Worm (Caenorhabditis elegans) whole organism, L4 larva: ENCODE measurements around the gene dnj-11.
A peak's percentile ranks its signal among the peaks of the same experiment; 100 is the strongest.

Experiments used
- D1046.2 ChIP-seq: fragments of 200-800 bp; sonication (Bioruptor generic); IDR thresholded peaks from 2 replicates; pipeline ENCODE4 v1.3.6; 2022; ENCODE audit warnings: missing genetic modification characterization, missing compliant biosample characterization
- F37D6.2 ChIP-seq: sonication (generic microtip); optimal IDR thresholded peaks from 2 replicates; lab custom pipeline; 2016; ENCODE audit warnings: mild to moderate bottlenecking, missing genetic modification characterization, missing compliant biosample characterization
- T20F7.1 ChIP-seq: fragments of 200-800 bp; sonication (Bioruptor generic); optimal IDR thresholded peaks from 2 replicates; lab custom pipeline; 2018; ENCODE audit warnings: mild to moderate bottlenecking, missing genetic modification characterization, missing compliant biosample characterization
- T26A8.4 ChIP-seq: fragments of 200-800 bp; sonication (Bioruptor generic); IDR thresholded peaks from 2 replicates; pipeline ENCODE4 v1.3.6; 2022; ENCODE audit warnings: missing genetic modification characterization, missing compliant biosample characterization
- Y5F2A.4 ChIP-seq: fragments of 200-800 bp; sonication (Bioruptor generic); optimal IDR thresholded peaks from 2 replicates; lab custom pipeline; 2018; ENCODE audit warnings: mild to moderate bottlenecking, missing genetic modification characterization, missing compliant biosample characterization
- ZK337.2 ChIP-seq: fragments of 200-800 bp; sonication (Bioruptor generic); IDR thresholded peaks from 2 replicates; pipeline ENCODE4 v1.3.6; 2022; ENCODE audit warnings: missing genetic modification reagents, missing genetic modification characterization, missing compliant biosample characterization
- ZK546.5 ChIP-seq, 2 experiments: sonication (generic microtip); optimal IDR thresholded peaks; 2 replicates each; lab custom pipeline; 2017; ENCODE audit warnings: missing biosample characterization in 2 of 2, missing genetic modification characterization in 2 of 2
- aha-1 ChIP-seq: fragments of 150-350 bp; peaks from one replicate; lab custom pipeline; 2014; ENCODE audit warnings: missing biosample characterization, missing genetic modification characterization
- ama-1 ChIP-seq: fragments of 150-350 bp; optimal IDR thresholded peaks from 2 replicates; lab custom pipeline; 2014; ENCODE audit warnings: inconsistent platforms, mixed read lengths
- ceh-32 ChIP-seq: sonication (generic microtip); optimal IDR thresholded peaks from 2 replicates; lab custom pipeline; 2016; ENCODE audit warnings: mild to moderate bottlenecking, missing genetic modification characterization, missing compliant biosample characterization; ENCODE audit not compliant: poor library complexity
- ceh-62 ChIP-seq: sonication (generic microtip); optimal IDR thresholded peaks from 2 replicates; lab custom pipeline; 2017; ENCODE audit warnings: missing biosample characterization, missing genetic modification characterization
- ceh-82 ChIP-seq: sonication (generic microtip); optimal IDR thresholded peaks from 2 replicates; lab custom pipeline; 2017; ENCODE audit warnings: missing biosample characterization, missing genetic modification characterization
- ces-1 ChIP-seq: fragments of 150-350 bp; sonication (generic microtip); optimal IDR thresholded peaks from 4 replicates; lab custom pipeline; 2014; ENCODE audit warnings: missing biosample characterization, missing genetic modification reagents, missing genetic modification characterization
- dmd-6 ChIP-seq: fragments of 200-800 bp; sonication (Bioruptor generic); IDR thresholded peaks from 2 replicates; pipeline ENCODE4 v1.3.6; 2022; ENCODE audit warnings: missing genetic modification reagents, missing genetic modification characterization, missing compliant biosample characterization
- dmd-9 ChIP-seq: fragments of 200-800 bp; sonication (Bioruptor generic); IDR thresholded peaks from 2 replicates; pipeline ENCODE4 v1.3.6; 2022; ENCODE audit warnings: missing genetic modification reagents, missing genetic modification characterization, missing compliant biosample characterization
- dve-1 ChIP-seq: sonication (generic microtip); optimal IDR thresholded peaks from 2 replicates; lab custom pipeline; 2017; ENCODE audit warnings: antibody characterized with exemption, mild to moderate bottlenecking, missing genetic modification characterization, missing compliant biosample characterization; ENCODE audit not compliant: insufficient read depth
- egl-27 ChIP-seq: sonication (generic microtip); optimal IDR thresholded peaks from 3 replicates; lab custom pipeline; 2017; ENCODE audit warnings: missing biosample characterization, missing genetic modification reagents, missing genetic modification characterization
- egl-43 ChIP-seq: fragments of 200-800 bp; sonication (Bioruptor generic); IDR thresholded peaks from 2 replicates; pipeline ENCODE4 v1.3.6; 2022; ENCODE audit warnings: missing genetic modification reagents, missing genetic modification characterization, missing compliant biosample characterization
- fkh-10 ChIP-seq: fragments of 150-350 bp; optimal IDR thresholded peaks from 2 replicates; lab custom pipeline; 2014; ENCODE audit warnings: missing biosample characterization, missing genetic modification reagents, missing genetic modification characterization
- hlh-11 ChIP-seq: fragments of 200-800 bp; sonication (Bioruptor generic); optimal IDR thresholded peaks from 2 replicates; lab custom pipeline; 2018; ENCODE audit warnings: mild to moderate bottlenecking, missing genetic modification characterization, missing compliant biosample characterization
- jun-1 ChIP-seq: fragments of 150-350 bp; optimal IDR thresholded peaks from 2 replicates; lab custom pipeline; 2014; ENCODE audit warnings: missing biosample characterization, missing genetic modification reagents, missing genetic modification characterization
- lim-7 ChIP-seq: fragments of 200-800 bp; sonication (Bioruptor generic); IDR thresholded peaks from 2 replicates; pipeline ENCODE4 v1.3.6; 2022; ENCODE audit warnings: missing genetic modification characterization, missing compliant biosample characterization
- lin-13 ChIP-seq: fragments of 150-350 bp; optimal IDR thresholded peaks from 2 replicates; lab custom pipeline; 2014; ENCODE audit warnings: missing biosample characterization, missing genetic modification reagents, missing genetic modification characterization
- lin-29 ChIP-seq: fragments of 200-800 bp; sonication (Bioruptor generic); IDR thresholded peaks from 2 replicates; pipeline ENCODE4 v1.3.6; 2022; ENCODE audit warnings: missing genetic modification reagents, missing genetic modification characterization, missing compliant biosample characterization
- lin-38 ChIP-seq: fragments of 200-800 bp; sonication (Bioruptor generic); IDR thresholded peaks from 2 replicates; pipeline ENCODE4 v1.3.6; 2022; ENCODE audit warnings: missing genetic modification reagents, missing genetic modification characterization, missing compliant biosample characterization
- lir-3 ChIP-seq: sonication (generic microtip); optimal IDR thresholded peaks from 2 replicates; lab custom pipeline; 2016; ENCODE audit warnings: mild to moderate bottlenecking, missing genetic modification characterization, missing compliant biosample characterization
- mxl-3 ChIP-seq: fragments of 200-800 bp; sonication (Bioruptor generic); optimal IDR thresholded peaks from 2 replicates; lab custom pipeline; 2018; ENCODE audit warnings: mild to moderate bottlenecking, missing genetic modification characterization, missing compliant biosample characterization
- nhr-10 ChIP-seq: fragments of 150-350 bp; optimal IDR thresholded peaks from 2 replicates; lab custom pipeline; 2014; ENCODE audit warnings: missing biosample characterization, missing genetic modification characterization
- nhr-11 ChIP-seq: fragments of 150-350 bp; optimal IDR thresholded peaks from 2 replicates; lab custom pipeline; 2014; ENCODE audit warnings: missing biosample characterization, missing genetic modification characterization
- nhr-111 ChIP-seq: fragments of 200-800 bp; sonication (Bioruptor generic); optimal IDR thresholded peaks from 2 replicates; lab custom pipeline; 2018; ENCODE audit warnings: mild to moderate bottlenecking, missing genetic modification characterization, missing compliant biosample characterization
- nhr-237 ChIP-seq: sonication (generic microtip); optimal IDR thresholded peaks from 2 replicates; lab custom pipeline; 2017; ENCODE audit warnings: missing biosample characterization, missing genetic modification characterization
- nhr-41 ChIP-seq: fragments of 200-800 bp; sonication (Bioruptor generic); IDR thresholded peaks from 2 replicates; pipeline ENCODE4 v1.3.6; 2022; ENCODE audit warnings: missing genetic modification reagents, missing genetic modification characterization, missing compliant biosample characterization
- nhr-48 ChIP-seq: sonication (generic microtip); optimal IDR thresholded peaks from 2 replicates; lab custom pipeline; 2016; ENCODE audit warnings: mild to moderate bottlenecking, missing genetic modification characterization, missing compliant biosample characterization
- nhr-76 ChIP-seq: fragments of 150-350 bp; optimal IDR thresholded peaks from 2 replicates; lab custom pipeline; 2014; ENCODE audit warnings: missing biosample characterization, missing genetic modification characterization
- nhr-77 ChIP-seq: fragments of 150-350 bp; optimal IDR thresholded peaks from 2 replicates; lab custom pipeline; 2014; ENCODE audit warnings: missing biosample characterization, missing genetic modification characterization
- pha-4 ChIP-seq, 2 experiments: fragments of 150-350 bp in 1 of 2; fragments of 200-800 bp in 1 of 2; sonication (Bioruptor generic) in 1 of 2; IDR thresholded peaks in 1 of 2; optimal IDR thresholded peaks in 1 of 2; 2 replicates each; pipeline versions ENCODE4 v1.3.6 to Lab custom; 2014 to 2022; ENCODE audit warnings: missing genetic modification characterization in 2 of 2, missing genetic modification reagents in 2 of 2, missing biosample characterization in 1 of 2, missing compliant biosample characterization in 1 of 2
- php-3 ChIP-seq: fragments of 200-800 bp; sonication (Bioruptor generic); IDR thresholded peaks from 2 replicates; pipeline ENCODE4 v1.3.6; 2022; ENCODE audit warnings: missing genetic modification reagents, missing genetic modification characterization, missing compliant biosample characterization
- pqm-1 ChIP-seq: sonication (generic microtip); optimal IDR thresholded peaks from 2 replicates; lab custom pipeline; 2017; ENCODE audit warnings: missing biosample characterization, missing genetic modification characterization
- sdz-12 ChIP-seq: fragments of 200-800 bp; sonication (Bioruptor generic); optimal IDR thresholded peaks from 2 replicates; lab custom pipeline; 2018; ENCODE audit warnings: mild to moderate bottlenecking, missing genetic modification characterization, missing compliant biosample characterization
- set-16 ChIP-seq: fragments of 200-800 bp; sonication (Bioruptor generic); IDR thresholded peaks from 2 replicates; pipeline ENCODE4 v1.3.6; 2022; ENCODE audit warnings: missing genetic modification reagents, missing genetic modification characterization, missing compliant biosample characterization
- skn-1 ChIP-seq: fragments of 150-350 bp; optimal IDR thresholded peaks from 2 replicates; lab custom pipeline; 2014; ENCODE audit warnings: missing biosample characterization, missing genetic modification characterization
- snpc-1.2 ChIP-seq: fragments of 200-800 bp; sonication (Bioruptor generic); IDR thresholded peaks from 2 replicates; pipeline ENCODE4 v1.3.6; 2022; ENCODE audit warnings: missing genetic modification reagents, missing genetic modification characterization, missing compliant biosample characterization
- unc-130 ChIP-seq: sonication (generic microtip); optimal IDR thresholded peaks from 2 replicates; lab custom pipeline; 2016; ENCODE audit warnings: missing genetic modification reagents, missing genetic modification characterization, missing compliant biosample characterization
- unc-39 ChIP-seq: sonication (generic microtip); optimal IDR thresholded peaks from 2 replicates; lab custom pipeline; 2017; ENCODE audit warnings: missing biosample characterization, missing genetic modification characterization
- unc-62 ChIP-seq, 3 experiments: fragments of 150-350 bp in 1 of 3; sonication (generic microtip); optimal IDR thresholded peaks in 2 of 3; peaks in 1 of 3; 1 replicate in 1 of 3; 2 replicates in 2 of 3; lab custom pipeline; 2014 to 2017; ENCODE audit warnings: missing biosample characterization in 3 of 3, missing genetic modification characterization in 3 of 3, missing genetic modification reagents in 3 of 3, missing genotype in 1 of 3
- zag-1 ChIP-seq: fragments of 150-350 bp; optimal IDR thresholded peaks from 2 replicates; lab custom pipeline; 2014; ENCODE audit warnings: missing biosample characterization, missing genetic modification characterization
- zfp-2 ChIP-seq: sonication (generic microtip); optimal IDR thresholded peaks from 2 replicates; lab custom pipeline; 2016; ENCODE audit warnings: mild to moderate bottlenecking, missing genetic modification characterization, missing compliant biosample characterization
- zfp-3 ChIP-seq: fragments of 200-800 bp; sonication (Bioruptor generic); conservative IDR thresholded peaks from 2 replicates; pipeline ENCODE4 v1.3.6; 2022; ENCODE audit warnings: missing genetic modification reagents, missing genetic modification characterization, missing compliant biosample characterization
- ztf-11 ChIP-seq: fragments of 150-350 bp; optimal IDR thresholded peaks from 2 replicates; lab custom pipeline; 2014; ENCODE audit warnings: missing biosample characterization, missing genetic modification characterization
- ztf-7 ChIP-seq: fragments of 150-350 bp; optimal IDR thresholded peaks from 2 replicates; lab custom pipeline; 2014; ENCODE audit warnings: missing biosample characterization, missing genetic modification characterization

dnj-11 gene

DNA sequence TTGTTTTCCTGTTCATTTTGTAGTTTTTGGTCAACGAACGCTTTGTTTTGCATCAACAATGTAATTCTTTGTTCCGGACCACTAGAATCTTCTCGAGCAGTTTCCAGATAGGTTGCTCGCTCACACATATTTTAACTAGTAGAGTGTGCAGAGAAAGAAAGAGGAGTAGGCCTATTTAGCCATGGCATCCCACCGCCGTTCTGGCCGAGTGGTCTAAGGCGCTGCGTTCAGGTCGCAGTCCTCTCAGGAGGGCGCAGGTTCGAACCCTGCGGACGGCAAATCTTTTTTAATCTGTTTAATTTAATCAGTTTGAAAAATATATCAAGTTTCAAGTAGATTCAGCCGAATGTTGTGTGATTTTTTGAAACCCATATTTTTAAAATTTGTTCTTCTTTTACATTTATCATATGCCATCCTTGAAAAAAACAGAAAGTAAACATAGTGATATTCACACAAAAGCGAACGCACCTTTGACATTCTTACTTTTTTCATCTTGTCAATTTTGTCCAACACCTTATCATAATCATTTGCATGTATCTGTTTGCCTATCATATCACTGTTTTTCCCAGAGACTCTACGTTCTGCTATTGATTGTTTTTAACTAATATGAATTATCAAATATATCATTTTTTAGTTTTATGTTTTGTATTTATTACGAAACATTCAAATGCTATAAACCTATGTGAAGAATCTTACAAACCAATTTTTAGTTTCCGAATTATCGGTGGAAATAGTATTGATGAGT is 28.9 kb upstream of the dnj-11 start, which contains the start of gene try-3:
Gene try-3, plus strand, starts transcription at position 532 of the 745 bp plus-strand sequence.
- TF ChIP-seq lir-3 (tag; lab: Kevin White, UChicago), result no peak
- TF ChIP-seq ztf-7 (tag; lab: Kevin White, UChicago), result no peak
- TF ChIP-seq sdz-12, result peak; percentile 57
- TF ChIP-seq dve-1 (tag; lab: Kevin White, UChicago), result peak; percentile 27
- peak; percentile 87 for TF ChIP-seq pha-4 (GFP tag; IDR thresholded peaks at IDR 0.05; lab: Robert Waterston, UW)
- no peak for TF ChIP-seq pha-4 (tag; optimal IDR thresholded peaks at IDR 0.05; lab: Kevin White, UChicago)
- 0 out of 2 replicates have a peak, but pooled peaks have one; percentile 12 for TF ChIP-seq php-3 (GFP tag; lab: Robert Waterston, UW)
- TF ChIP-seq nhr-48 (tag; lab: Kevin White, UChicago), result peak; percentile 34
- no peak for TF ChIP-seq ceh-32
- TF ChIP-seq unc-130 (GFP tag; lab: Kevin White, UChicago), result peak; percentile 54
- TF ChIP-seq dmd-6, result peak; percentile 66
- TF ChIP-seq ceh-62, result no peak
- no peak for TF ChIP-seq zag-1 (tag; lab: Kevin White, UChicago)
- peak; percentile 86 for TF ChIP-seq lin-38 (GFP tag; lab: Robert Waterston, UW)
- peak; percentile 26 for TF ChIP-seq Y5F2A.4 (GFP tag; lab: Kevin White, UChicago)
- TF ChIP-seq egl-43 (GFP tag; lab: Robert Waterston, UW), result no peak
- TF ChIP-seq egl-27, result no peak
- no peak for TF ChIP-seq T20F7.1 (GFP tag; lab: Kevin White, UChicago)
- TF ChIP-seq T26A8.4 (GFP tag; lab: Robert Waterston, UW), result peak; percentile 66
- peak; percentile 10 for TF ChIP-seq zfp-2
- peak; percentile 41 for TF ChIP-seq lin-13
- TF ChIP-seq lin-29 (GFP tag; lab: Robert Waterston, UW), result no peak
- TF ChIP-seq skn-1 (tag; lab: Kevin White, UChicago), result no peak
- peak; percentile 98 for TF ChIP-seq snpc-1.2 (GFP tag; lab: Robert Waterston, UW)
- TF ChIP-seq nhr-237 (tag; lab: Kevin White, UChicago), result no peak
- peak; percentile 72 for TF ChIP-seq hlh-11 (tag; lab: Kevin White, UChicago)
- TF ChIP-seq mxl-3 (GFP tag; lab: Kevin White, UChicago), result peak; percentile 49
- TF ChIP-seq ceh-82 (tag; lab: Kevin White, UChicago), result no peak
- no peak for TF ChIP-seq ztf-11
- no peak for TF ChIP-seq jun-1 (tag; lab: Kevin White, UChicago)
- no peak for TF ChIP-seq pqm-1 (tag; lab: Kevin White, UChicago)
- no peak for TF ChIP-seq nhr-111 (GFP tag; lab: Kevin White, UChicago)
- TF ChIP-seq F37D6.2 (tag; lab: Kevin White, UChicago), result peak; percentile 22
- peak; percentile 81 for TF ChIP-seq D1046.2 (GFP tag; lab: Robert Waterston, UW)
- TF ChIP-seq ces-1 (GFP tag; lab: Kevin White, UChicago), result no peak
- no peak for TF ChIP-seq nhr-11 (tag; lab: Kevin White, UChicago)
- 0 out of 2 replicates have a peak, but pooled peaks have one; percentile 14 for TF ChIP-seq ZK337.2 (GFP tag; lab: Robert Waterston, UW)
- peak; percentile 97 for TF ChIP-seq lim-7
- TF ChIP-seq ZK546.5 (tag; optimal IDR thresholded peaks at IDR 0.05; lab: Kevin White, UChicago), result no peak
- TF ChIP-seq unc-39 (tag; lab: Kevin White, UChicago), result no peak
- peak; percentile 27 for TF ChIP-seq nhr-10
- TF ChIP-seq set-16 (GFP tag; lab: Robert Waterston, UW), result no peak; the same call in none of the 2 replicates
- TF ChIP-seq aha-1, result peak; percentile 58
- TF ChIP-seq unc-62 (GFP tag; optimal IDR thresholded peaks at IDR 0.05 in 1 of 2; lab: Kevin White, UChicago), result no peak
- TF ChIP-seq unc-62 (tag; optimal IDR thresholded peaks at IDR 0.05; lab: Kevin White, UChicago), result no peak
- TF ChIP-seq dmd-9, result peak; percentile 64; the same call in 1 of the 2 replicates
- no peak for TF ChIP-seq ama-1 (lab: Kevin White, UChicago)
- peak; percentile 68 for TF ChIP-seq fkh-10 (GFP tag; lab: Kevin White, UChicago)
- peak; percentile 30; the same call in 1 of the 2 replicates for TF ChIP-seq nhr-41 (GFP tag; lab: Robert Waterston, UW)
- TF ChIP-seq zfp-3 (GFP tag; lab: Robert Waterston, UW), result no peak
- TF ChIP-seq nhr-77, result peak; percentile 52
- TF ChIP-seq nhr-76 (tag; lab: Kevin White, UChicago), result no peak
